Worm (Caenorhabditis elegans) whole organism, early embryonic: Measurements from ENCODE around the gene rpl-42.

ENCODE experiments used
- aly-1 ChIP-seq: sonication (generic microtip); optimal IDR thresholded peaks from 2 replicates; lab custom pipeline; 2016; ENCODE audit warnings: missing genetic modification characterization, missing compliant biosample characterization
- ama-1 ChIP-seq: fragments of 150-350 bp; optimal IDR thresholded peaks from 2 replicates; lab custom pipeline; 2014
- hmg-4 ChIP-seq: fragments of 200-800 bp; sonication (Bioruptor generic); optimal IDR thresholded peaks from 2 replicates; lab custom pipeline; 2018; ENCODE audit warnings: mild to moderate bottlenecking, missing genetic modification characterization, missing compliant biosample characterization
- hnd-1 ChIP-seq: sonication (generic microtip); optimal IDR thresholded peaks from 2 replicates; lab custom pipeline; 2016; ENCODE audit warnings: missing genetic modification characterization, missing compliant biosample characterization

DNA sequence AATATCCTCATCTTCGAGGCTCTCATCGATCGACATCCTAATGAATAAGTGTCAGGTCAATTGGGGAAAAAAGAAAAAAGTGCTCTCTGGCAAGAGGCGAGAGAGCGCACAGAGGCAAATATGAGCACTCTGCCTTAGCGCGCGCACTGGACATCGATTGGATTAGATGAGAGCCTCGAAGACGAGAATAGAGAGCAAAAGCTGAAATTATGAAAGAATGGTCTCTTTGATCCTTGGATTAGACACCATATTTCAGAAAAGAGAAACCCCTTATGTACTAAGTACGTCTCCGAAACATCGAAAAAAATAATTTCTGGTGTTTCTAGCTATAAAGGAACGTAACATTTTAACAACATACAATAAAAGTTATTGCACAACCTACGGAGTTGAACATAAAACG, 37.3 kb upstream of the rpl-42 start, which contains the start of gene F45E10.2:
- TF ChIP-seq hmg-4 (GFP tag; lab: Kevin White, UChicago) (no peak), hnd-1 (tag; lab: Kevin White, UChicago) (no peak), ama-1 (lab: Kevin White, UChicago) (no peak), aly-1 (tag; lab: Kevin White, UChicago) (no peak)
